Fruit fly (Drosophila melanogaster): Measurements from ENCODE around the gene CG11696.

The CG11696 gene

DNA sequence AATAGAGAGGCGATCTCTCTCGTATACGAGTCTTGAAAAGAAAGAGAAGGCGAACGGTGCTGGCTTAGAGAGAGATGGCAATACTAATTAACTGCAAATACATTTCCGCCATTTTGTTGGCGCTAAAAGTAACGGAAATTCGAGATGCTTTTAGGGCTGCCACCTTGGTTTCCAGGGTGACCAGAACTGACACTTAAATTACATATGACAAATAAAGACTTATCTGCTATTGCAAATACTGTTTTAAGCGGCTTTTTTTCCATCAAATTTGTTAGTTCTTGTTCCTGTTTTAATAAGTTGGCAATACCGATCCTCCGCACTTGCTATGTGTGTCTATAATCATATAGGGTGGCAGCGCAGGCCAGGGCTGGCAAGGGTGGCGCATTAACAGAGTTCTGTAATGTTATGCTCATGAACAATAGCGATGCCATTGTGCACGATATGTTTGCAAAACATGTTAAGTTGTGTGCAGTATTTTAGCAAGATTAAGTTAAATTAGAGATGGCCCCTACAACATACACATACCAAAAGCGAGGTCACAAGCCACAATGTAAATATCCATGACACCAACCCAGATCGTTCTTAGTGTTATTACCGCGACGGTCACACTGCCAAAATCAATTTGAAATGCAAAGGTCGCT, 6.8 kb downstream of the CG11696 start, which contains the start of gene nod (continued):
- TF ChIP-seq Meics (GFP tag; optimal IDR thresholded peaks at IDR 0.05) (peak; percentile 67), h (optimal IDR thresholded peaks at IDR 0.05) (no peak), CG9817 (tag; optimal IDR thresholded peaks at IDR 0.05) (peak; percentile 61), Hmr (GFP tag; optimal IDR thresholded peaks at IDR 0.05) (peak; percentile 86), yki (optimal IDR thresholded peaks at IDR 0.05) (no peak), Nf-YB (GFP tag; optimal IDR thresholded peaks at IDR 0.05) (peak; percentile 3), NC2α (GFP tag; optimal IDR thresholded peaks at IDR 0.05) (peak; percentile 41), CG17612 (GFP tag; IDR thresholded peaks at IDR 0.05) (no peak), MESR4 (GFP tag; optimal IDR thresholded peaks at IDR 0.05) (peak; percentile 36), kay (GFP tag; optimal IDR thresholded peaks at IDR 0.05) (peak; percentile 2), CG3407 (GFP tag; optimal IDR thresholded peaks at IDR 0.05) (peak; percentile 36), Oli (tag; optimal IDR thresholded peaks at IDR 0.05) (peak; percentile 50), da (GFP tag; optimal IDR thresholded peaks at IDR 0.05) (no peak), CG6813 (GFP tag; optimal IDR thresholded peaks at IDR 0.05) (no peak), CG18011 (GFP tag; optimal IDR thresholded peaks at IDR 0.05) (peak; percentile 25), Bdp1 (GFP tag; optimal IDR thresholded peaks at IDR 0.05) (peak; percentile 7), Aef1 (GFP tag; IDR thresholded peaks at IDR 0.05) (peak; percentile 32; the same call in 1 of the 3 replicates), slou (GFP tag; optimal IDR thresholded peaks at IDR 0.05) (no peak), fd64A (GFP tag; optimal IDR thresholded peaks at IDR 0.05) (no peak), E2f1 (GFP tag; IDR thresholded peaks at IDR 0.05) (peak; percentile 52; the same call in 1 of the 2 replicates), CG5180 (GFP tag; optimal IDR thresholded peaks at IDR 0.05) (no peak), Fer1 (GFP tag; optimal IDR thresholded peaks at IDR 0.05) (peak; percentile 76), Elba2 (GFP tag; optimal IDR thresholded peaks at IDR 0.05) (no peak), Abd-B (GFP tag; optimal IDR thresholded peaks at IDR 0.05) (peak; percentile 10), nerfin-2 (GFP tag; IDR thresholded peaks at IDR 0.05; ENCODE audit: partially characterized antibody) (no peak), CG16815 (GFP tag; optimal IDR thresholded peaks at IDR 0.05) (no peak), HmgZ (tag; optimal IDR thresholded peaks at IDR 0.05) (peak; percentile 28), CG8359 (GFP tag; optimal IDR thresholded peaks at IDR 0.05; ENCODE audit: borderline replicate concordance) (no peak), CG15601 (tag; optimal IDR thresholded peaks at IDR 0.05) (no peak), CG12659 (GFP tag; optimal IDR thresholded peaks at IDR 0.05) (peak; percentile 88), zf30C (GFP tag; optimal IDR thresholded peaks at IDR 0.05) (no peak), emc (GFP tag; optimal IDR thresholded peaks at IDR 0.05) (peak; percentile 37), CG31441 (GFP tag; IDR thresholded peaks at IDR 0.05) (peak; percentile 53; the same call in 1 of the 2 replicates), CG9727 (GFP tag; optimal IDR thresholded peaks at IDR 0.05) (peak; percentile 57), ro (GFP tag; IDR thresholded peaks at IDR 0.05) (no peak), lilli (GFP tag; optimal IDR thresholded peaks at IDR 0.05) (peak; percentile 79), zfh1 (GFP tag; IDR thresholded peaks at IDR 0.05) (peak; percentile 64), CG12391 (tag; optimal IDR thresholded peaks at IDR 0.05) (peak; percentile 63), CG12744 (GFP tag; optimal IDR thresholded peaks at IDR 0.05) (peak; percentile 53), onecut (GFP tag; IDR thresholded peaks at IDR 0.05) (0 out of 2 replicates have a peak, but pooled peaks have one; percentile 26), croc (GFP tag; conservative IDR thresholded peaks at IDR 0.05) (no peak; the same call in 2 of the 3 replicates), D19A (tag; optimal IDR thresholded peaks at IDR 0.05) (peak; percentile 24), Dll (GFP tag; IDR thresholded peaks at IDR 0.05; ENCODE audit: partially characterized antibody) (peak; percentile 70; the same call in 3 of the 4 replicates), CG1832 (GFP tag; optimal IDR thresholded peaks at IDR 0.05) (peak; percentile 57), Dref (GFP tag; IDR thresholded peaks at IDR 0.05) (peak; percentile 57), CG8924 (tag; optimal IDR thresholded peaks at IDR 0.05) (no peak), CG14965 (GFP tag; optimal IDR thresholded peaks at IDR 0.05; ENCODE audit: borderline replicate concordance) (no peak), pita (GFP tag; optimal IDR thresholded peaks at IDR 0.05) (peak; percentile 89), mam (GFP tag; optimal IDR thresholded peaks at IDR 0.05) (peak; percentile 81), CG11085 (GFP tag; IDR thresholded peaks at IDR 0.05) (no peak)

Measured in whole organism, embryonic.